Fruit fly (Drosophila melanogaster) whole organism, embryonic: ENCODE measurements around the gene CG42324.

Source experiments
- Aef1 ChIP-seq: fragments of 200-800 bp; sonication (Bioruptor generic); IDR thresholded peaks from 3 replicates; pipeline ENCODE4 v1.3.6; 2022; ENCODE audit warnings: missing biosample characterization, missing genetic modification characterization
- Blimp-1 ChIP-seq: fragments of 200-800 bp; sonication (Bioruptor generic); optimal IDR thresholded peaks from 3 replicates; lab custom pipeline; 2018; ENCODE audit warnings: missing biosample characterization, missing genetic modification characterization, mild to moderate bottlenecking, moderate library complexity, missing genetic modification reagents
- CG10274 ChIP-seq: fragments of 200-800 bp; sonication (Bioruptor generic); optimal IDR thresholded peaks from 3 replicates; lab custom pipeline; 2017; ENCODE audit warnings: missing biosample characterization, mild to moderate bottlenecking, missing genetic modification characterization
- CG10321 ChIP-seq: fragments of 200-800 bp; sonication (Bioruptor generic); IDR thresholded peaks from 2 replicates; pipeline ENCODE4 v1.3.6; 2022; ENCODE audit warnings: missing biosample characterization, missing genetic modification characterization
- CG10979 ChIP-seq: fragments of 200-800 bp; sonication (Bioruptor generic); optimal IDR thresholded peaks from 2 replicates; lab custom pipeline; 2018; ENCODE audit warnings: missing biosample characterization, mild to moderate bottlenecking, missing genetic modification characterization, moderate library complexity
- CG12744 ChIP-seq: fragments of 200-800 bp; sonication (Bioruptor generic); optimal IDR thresholded peaks from 2 replicates; lab custom pipeline; 2016; ENCODE audit warnings: missing biosample characterization, missing genetic modification characterization
- CG1647 ChIP-seq: fragments of 200-800 bp; sonication (Bioruptor generic); optimal IDR thresholded peaks from 3 replicates; lab custom pipeline; 2016; ENCODE audit warnings: missing biosample characterization, missing genetic modification characterization
- CG16815 ChIP-seq: fragments of 200-800 bp; sonication (Bioruptor generic); optimal IDR thresholded peaks from 3 replicates; lab custom pipeline; 2017; ENCODE audit warnings: missing biosample characterization, mild to moderate bottlenecking, missing genetic modification characterization
- CG17328 ChIP-seq: fragments of 200-800 bp; sonication (Bioruptor generic); IDR thresholded peaks from 2 replicates; pipeline ENCODE4 v1.3.6; 2022; ENCODE audit warnings: missing biosample characterization, missing genetic modification characterization
- CG18599 ChIP-seq: fragments of 200-800 bp; sonication (Bioruptor generic); optimal IDR thresholded peaks from 3 replicates; lab custom pipeline; 2017; ENCODE audit warnings: missing biosample characterization, missing genetic modification characterization, mild to moderate bottlenecking, moderate library complexity, missing genetic modification reagents
- CG34376 ChIP-seq: fragments of 200-800 bp; sonication (Bioruptor generic); optimal IDR thresholded peaks from 2 replicates; lab custom pipeline; 2018; ENCODE audit warnings: missing biosample characterization, mild to moderate bottlenecking, missing genetic modification characterization
- CG34422 ChIP-seq: fragments of 200-800 bp; sonication (Bioruptor generic); IDR thresholded peaks from 3 replicates; pipeline ENCODE4 v1.3.6; 2022; ENCODE audit warnings: missing biosample characterization, missing genetic modification characterization
- CG3726 ChIP-seq: fragments of 200-800 bp; sonication (Bioruptor generic); IDR thresholded peaks from 3 replicates; pipeline ENCODE4, ENCODE4 v1.3.6; 2022; ENCODE audit warnings: missing biosample characterization, missing genetic modification characterization
- CG4424 ChIP-seq: fragments of 200-800 bp; sonication (Bioruptor generic); optimal IDR thresholded peaks from 3 replicates; lab custom pipeline; 2016; ENCODE audit warnings: missing biosample characterization, missing genetic modification characterization
- CG4617 ChIP-seq: fragments of 200-800 bp; sonication (Bioruptor generic); optimal IDR thresholded peaks from 3 replicates; lab custom pipeline; 2016; ENCODE audit warnings: missing biosample characterization, missing genetic modification characterization, borderline replicate concordance
- CG4820 ChIP-seq: fragments of 200-800 bp; sonication (Bioruptor generic); optimal IDR thresholded peaks from 3 replicates; lab custom pipeline; 2016; ENCODE audit warnings: missing biosample characterization, missing genetic modification characterization
- CG6791 ChIP-seq: fragments of 200-800 bp; sonication (Bioruptor generic); IDR thresholded peaks from 3 replicates; pipeline ENCODE4 v1.3.6; 2022; ENCODE audit warnings: missing biosample characterization, missing genetic modification characterization; ENCODE audit not compliant: partially characterized antibody
- CG8478 ChIP-seq: fragments of >200 bp; optimal IDR thresholded peaks from 2 replicates; lab custom pipeline; 2018
- CG8924 ChIP-seq: fragments of 200-800 bp; optimal IDR thresholded peaks from 3 replicates; lab custom pipeline; 2019; ENCODE audit warnings: missing biosample characterization, mild to moderate bottlenecking, missing genetic modification characterization, moderate library complexity
- CG9727 ChIP-seq: fragments of 200-800 bp; sonication (Bioruptor generic); optimal IDR thresholded peaks from 3 replicates; lab custom pipeline; 2017; ENCODE audit warnings: missing biosample characterization, mild to moderate bottlenecking, missing genetic modification characterization
- Dfd ChIP-seq, 2 experiments: fragments of >200 bp; optimal IDR thresholded peaks; 2 replicates each; lab custom pipeline; 2017; ENCODE audit warnings: missing biosample characterization in 2 of 2, missing genetic modification characterization in 2 of 2
- E2f1 ChIP-seq: fragments of 200-800 bp; sonication (Bioruptor generic); IDR thresholded peaks from 2 replicates; pipeline ENCODE4 v1.3.6; 2022; ENCODE audit warnings: missing biosample characterization, missing genetic modification characterization
- Fer1 ChIP-seq: fragments of 200-800 bp; sonication (Bioruptor generic); optimal IDR thresholded peaks from 2 replicates; lab custom pipeline; 2017; ENCODE audit warnings: missing biosample characterization, mild to moderate bottlenecking, missing genetic modification characterization
- Lhr ChIP-seq: fragments of 200-800 bp; sonication (Bioruptor generic); optimal IDR thresholded peaks from 3 replicates; lab custom pipeline; 2017; ENCODE audit warnings: mild to moderate bottlenecking, missing biosample characterization, missing genetic modification reagents, missing genetic modification characterization
- Lim3 ChIP-seq: fragments of 200-800 bp; sonication (Bioruptor generic); IDR thresholded peaks from 2 replicates; pipeline ENCODE4 v1.3.6; 2022; ENCODE audit warnings: missing biosample characterization, missing genetic modification characterization
- Rfx ChIP-seq: fragments of 200-800 bp; sonication (Bioruptor generic); IDR thresholded peaks from 2 replicates; pipeline ENCODE4 v1.3.6; 2022; ENCODE audit warnings: missing biosample characterization, missing genetic modification characterization
- Sin3A ChIP-seq: fragments of >200 bp; optimal IDR thresholded peaks from 2 replicates; lab custom pipeline; 2018
- Spps ChIP-seq: fragments of 200-800 bp; sonication (Bioruptor generic); optimal IDR thresholded peaks from 2 replicates; lab custom pipeline; 2018; ENCODE audit warnings: missing biosample characterization, mild to moderate bottlenecking, missing genetic modification characterization
- ato ChIP-seq: fragments of 200-800 bp; sonication (Bioruptor generic); IDR thresholded peaks from 2 replicates; pipeline ENCODE4 v1.3.6; 2022; ENCODE audit warnings: missing biosample characterization, missing genetic modification characterization; ENCODE audit not compliant: partially characterized antibody
- btn ChIP-seq: fragments of 200-800 bp; sonication (Bioruptor generic); optimal IDR thresholded peaks from 2 replicates; lab custom pipeline; 2016; ENCODE audit warnings: missing biosample characterization, missing genetic modification characterization
- corto ChIP-seq: fragments of 200-800 bp; sonication (Bioruptor generic); optimal IDR thresholded peaks from 2 replicates; lab custom pipeline; 2016; ENCODE audit warnings: missing biosample characterization, mild to moderate bottlenecking, missing genetic modification characterization, moderate library complexity
- crp ChIP-seq, 2 experiments: fragments of 200-800 bp; sonication (Bioruptor generic); optimal IDR thresholded peaks; 2 replicates in 1 of 2; 3 replicates in 1 of 2; lab custom pipeline; 2017; ENCODE audit warnings: missing biosample characterization in 2 of 2, missing genetic modification characterization in 2 of 2, mild to moderate bottlenecking in 1 of 2, moderate library complexity in 1 of 2
- da ChIP-seq: fragments of 200-800 bp; sonication (Bioruptor generic); optimal IDR thresholded peaks from 2 replicates; lab custom pipeline; 2016; ENCODE audit warnings: missing biosample characterization, missing genetic modification characterization
- dimm ChIP-seq: fragments of 200-800 bp; sonication (Bioruptor generic); IDR thresholded peaks from 2 replicates; pipeline ENCODE4 v1.3.6; 2022; ENCODE audit warnings: missing biosample characterization, missing genetic modification characterization
- dm ChIP-seq: fragments of 200-800 bp; sonication (Bioruptor generic); optimal IDR thresholded peaks from 3 replicates; lab custom pipeline; 2016; ENCODE audit warnings: missing biosample characterization, missing genetic modification characterization
- esg ChIP-seq: fragments of 200-800 bp; sonication (Bioruptor generic); conservative IDR thresholded peaks from 2 replicates; pipeline ENCODE4 v1.3.6; 2022; ENCODE audit warnings: missing biosample characterization, missing genetic modification characterization
- gfzf ChIP-seq: fragments of 200-800 bp; sonication (Bioruptor generic); optimal IDR thresholded peaks from 2 replicates; lab custom pipeline; 2016; ENCODE audit warnings: missing biosample characterization, mild to moderate bottlenecking, missing genetic modification characterization, moderate library complexity
- gro ChIP-seq: fragments of 200-800 bp; sonication (Bioruptor generic); optimal IDR thresholded peaks from 2 replicates; lab custom pipeline; 2016; ENCODE audit warnings: missing biosample characterization, missing genetic modification characterization
- gsb ChIP-seq: fragments of 200-800 bp; sonication (Bioruptor generic); IDR thresholded peaks from 2 replicates; pipeline ENCODE4 v1.3.6; 2022; ENCODE audit warnings: missing biosample characterization, missing genetic modification characterization
- hbn ChIP-seq: fragments of 200-800 bp; sonication (Bioruptor generic); IDR thresholded peaks from 2 replicates; pipeline ENCODE4 v1.3.6; 2022; ENCODE audit warnings: missing biosample characterization, missing genetic modification characterization; ENCODE audit not compliant: partially characterized antibody
- insv ChIP-seq, 2 experiments: fragments of 200-800 bp; sonication (Bioruptor generic); optimal IDR thresholded peaks; 3 replicates each; lab custom pipeline; 2016 to 2018; ENCODE audit warnings: missing biosample characterization in 2 of 2, missing genetic modification characterization in 2 of 2
- inv ChIP-seq: fragments of 200-800 bp; sonication (Bioruptor generic); IDR thresholded peaks from 2 replicates; pipeline ENCODE4 v1.3.6; 2022; ENCODE audit warnings: missing biosample characterization, missing genetic modification characterization; ENCODE audit not compliant: partially characterized antibody
- p53 ChIP-seq: fragments of 200-800 bp; sonication (Bioruptor generic); optimal IDR thresholded peaks from 2 replicates; lab custom pipeline; 2016; ENCODE audit warnings: missing biosample characterization, missing genetic modification characterization
- repo ChIP-seq: fragments of 200-800 bp; sonication (Bioruptor generic); optimal IDR thresholded peaks from 2 replicates; lab custom pipeline; 2016; ENCODE audit warnings: missing biosample characterization, missing genetic modification characterization
- schlank ChIP-seq: fragments of 200-800 bp; sonication (Bioruptor generic); optimal IDR thresholded peaks from 2 replicates; lab custom pipeline; 2018; ENCODE audit warnings: missing biosample characterization, mild to moderate bottlenecking, missing genetic modification characterization
- sr ChIP-seq: fragments of 200-800 bp; sonication (Bioruptor generic); IDR thresholded peaks from 3 replicates; pipeline ENCODE4 v1.3.6; 2022; ENCODE audit warnings: missing biosample characterization, missing genetic modification characterization
- sug ChIP-seq: fragments of 200-800 bp; optimal IDR thresholded peaks from 2 replicates; lab custom pipeline; 2019; ENCODE audit warnings: missing biosample characterization, mild to moderate bottlenecking, missing genetic modification characterization, moderate library complexity
- tll ChIP-seq, 2 experiments: fragments of 200-800 bp in 1 of 2; fragments of >200 bp in 1 of 2; sonication (Bioruptor generic) in 1 of 2; optimal IDR thresholded peaks; 2 replicates each; lab custom pipeline; 2017 to 2019; ENCODE audit warnings: missing biosample characterization in 2 of 2, missing genetic modification characterization in 2 of 2, mild to moderate bottlenecking in 1 of 2, moderate library complexity in 1 of 2
- trem ChIP-seq: fragments of 200-800 bp; optimal IDR thresholded peaks from 3 replicates; lab custom pipeline; 2019; ENCODE audit warnings: missing biosample characterization, mild to moderate bottlenecking, missing genetic modification characterization, moderate library complexity
- z ChIP-seq: fragments of 200-800 bp; sonication (Bioruptor generic); IDR thresholded peaks from 3 replicates; pipeline ENCODE4 v1.3.6; 2022; ENCODE audit warnings: missing biosample characterization, missing genetic modification characterization

Gene CG42324

DNA sequence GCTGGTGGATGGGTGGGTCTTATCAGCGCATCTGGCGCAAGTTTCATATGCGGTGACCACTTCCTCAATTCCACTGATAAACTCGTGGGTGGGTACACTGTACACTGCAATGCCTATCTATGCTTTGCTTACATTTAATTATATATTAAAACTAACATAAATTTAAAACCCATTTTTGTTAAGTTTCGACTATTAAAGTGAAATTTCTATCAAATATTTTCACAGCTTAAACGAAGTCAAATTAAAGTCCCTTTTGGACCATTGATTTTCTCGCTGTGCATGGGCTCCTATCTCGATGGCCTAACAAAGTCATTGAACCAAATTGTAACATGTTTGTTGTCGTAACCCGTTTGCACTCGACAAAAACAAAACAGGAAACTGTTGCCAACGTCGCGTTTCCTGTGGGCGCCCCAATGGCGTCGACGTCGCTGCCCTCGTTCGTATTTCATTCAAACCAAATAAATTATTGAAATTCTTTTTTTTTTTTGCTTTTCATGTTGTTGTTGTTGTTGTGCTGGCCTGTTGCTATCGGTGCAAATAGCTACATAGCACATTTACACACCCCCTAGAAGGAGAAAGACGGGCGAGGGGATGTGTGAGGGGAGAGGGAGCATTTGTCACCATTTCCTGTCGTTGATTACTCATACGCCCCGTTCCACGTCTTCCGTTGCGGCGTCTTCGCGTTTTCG, 39.4 kb upstream of the CG42324 start (continued):
- TF ChIP-seq z (GFP tag; lab: Robert Waterston, UW) (no peak), CG3726 (GFP tag; lab: Robert Waterston, UW) (peak; percentile 79; the same call in 1 of the 3 replicates), CG10321 (GFP tag; lab: Robert Waterston, UW) (peak; percentile 52; the same call in 1 of the 2 replicates), tll (GFP tag; optimal IDR thresholded peaks at IDR 0.05; lab: Kevin White, UChicago) (no peak), E2f1 (GFP tag; lab: Robert Waterston, UW) (peak; percentile 78), da (GFP tag; lab: Kevin White, UChicago) (no peak), CG34376 (GFP tag; lab: Kevin White, UChicago) (peak; percentile 46), CG12744 (GFP tag; lab: Kevin White, UChicago) (peak; percentile 27), CG10274 (GFP tag; lab: Kevin White, UChicago) (peak; percentile 60), CG4617 (GFP tag; lab: Kevin White, UChicago) (peak; percentile 37), p53 (GFP tag; lab: Kevin White, UChicago) (no peak), CG8478 (lab: Kevin White, UChicago) (no peak), Fer1 (peak; percentile 91), Rfx (peak; percentile 94), gro (GFP tag; lab: Kevin White, UChicago) (peak; percentile 23), Spps (tag; lab: Kevin White, UChicago) (peak; percentile 31), CG17328 (GFP tag; lab: Robert Waterston, UW) (peak; percentile 78), insv (GFP tag; optimal IDR thresholded peaks at IDR 0.05; lab: Kevin White, UChicago) (no peak), Blimp-1 (peak; percentile 78), gsb (GFP tag; lab: Robert Waterston, UW) (peak; percentile 87), sug (tag; lab: Kevin White, UChicago) (peak; percentile 87), CG1647 (GFP tag; lab: Kevin White, UChicago) (peak; percentile 37), CG8924 (tag; lab: Kevin White, UChicago) (peak; percentile 89), CG16815 (GFP tag; lab: Kevin White, UChicago) (peak; percentile 57), repo (no peak), dimm (peak; percentile 84), ato (GFP tag; lab: Robert Waterston, UW) (no peak), dm (no peak), CG9727 (GFP tag; lab: Kevin White, UChicago) (peak; percentile 82), gfzf (no peak), hbn (GFP tag; lab: Robert Waterston, UW) (no peak), CG34422 (GFP tag; lab: Robert Waterston, UW) (peak; percentile 79; the same call in 2 of the 3 replicates), Dfd (GFP tag; optimal IDR thresholded peaks at IDR 0.05; lab: Kevin White, UChicago) (no peak), sr (GFP tag; lab: Robert Waterston, UW) (peak; percentile 65; the same call in 2 of the 3 replicates), trem (tag; lab: Kevin White, UChicago) (peak; percentile 38), schlank (tag; lab: Kevin White, UChicago) (peak; percentile 12), Sin3A (lab: Kevin White, UChicago) (no peak), CG10979 (tag; lab: Kevin White, UChicago) (peak; percentile 69), Lim3 (GFP tag; lab: Robert Waterston, UW) (no peak), inv (GFP tag; lab: Robert Waterston, UW) (no peak), CG18599 (GFP tag; lab: Kevin White, UChicago) (peak; percentile 87), Aef1 (GFP tag; lab: Robert Waterston, UW) (peak; percentile 88), Lhr (GFP tag; lab: Kevin White, UChicago) (peak; percentile 16), CG4424 (peak; percentile 70), CG4820 (GFP tag; lab: Kevin White, UChicago) (peak; percentile 72), crp (GFP tag; optimal IDR thresholded peaks at IDR 0.05; lab: Kevin White, UChicago) (peak in 1 of 2 experiments; percentile 38), CG6791 (GFP tag; lab: Robert Waterston, UW) (no peak), esg (peak; percentile 86), btn (GFP tag; lab: Kevin White, UChicago) (no peak), corto (GFP tag; lab: Kevin White, UChicago) (peak; percentile 16)
